Worm (Caenorhabditis elegans): Measurements from ENCODE around the gene C05C8.7.

Gene C05C8.7

DNA sequence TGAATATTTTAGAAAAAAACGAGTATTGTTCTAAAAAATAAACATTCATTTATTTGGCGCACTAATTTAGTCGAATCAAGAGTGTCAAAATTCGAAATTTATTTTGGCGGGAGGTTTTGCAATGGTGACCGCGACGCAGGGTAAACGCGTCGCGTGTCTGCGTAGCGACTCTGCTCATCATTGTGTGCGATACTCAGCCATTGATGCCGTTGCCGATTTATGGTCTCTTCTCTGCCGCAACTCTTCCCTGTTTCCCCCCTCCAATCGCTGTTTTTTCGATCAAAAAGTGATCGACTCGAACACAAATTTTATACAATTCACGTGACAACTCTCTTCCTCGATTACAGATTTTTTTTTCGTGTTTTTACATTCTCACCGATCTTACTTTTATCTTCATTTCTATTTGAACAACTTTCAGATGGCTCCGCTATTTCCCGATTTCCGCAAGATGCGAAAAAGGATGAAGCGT lies 50.3 kb downstream of the C05C8.7 start, which contains the start of gene F09G2.2 (continued):
- TF ChIP-seq cebp-1 (GFP tag; IDR thresholded peaks at IDR 0.05), result peak; percentile 78
- peak; percentile 91 for TF ChIP-seq cebp-1 (tag; optimal IDR thresholded peaks at IDR 0.05)
- peak; percentile 96 for TF ChIP-seq ekl-4 (GFP tag; IDR thresholded peaks at IDR 0.05)
- TF ChIP-seq F57C9.4 (tag; optimal IDR thresholded peaks at IDR 0.05), result no peak
- no peak for TF ChIP-seq nhr-120 (GFP tag; IDR thresholded peaks at IDR 0.05)
- no peak for TF ChIP-seq sptf-2 (GFP tag; optimal IDR thresholded peaks at IDR 0.05)
- TF ChIP-seq nhr-80 (tag; optimal IDR thresholded peaks at IDR 0.05), result peak; percentile 90

DNA sequence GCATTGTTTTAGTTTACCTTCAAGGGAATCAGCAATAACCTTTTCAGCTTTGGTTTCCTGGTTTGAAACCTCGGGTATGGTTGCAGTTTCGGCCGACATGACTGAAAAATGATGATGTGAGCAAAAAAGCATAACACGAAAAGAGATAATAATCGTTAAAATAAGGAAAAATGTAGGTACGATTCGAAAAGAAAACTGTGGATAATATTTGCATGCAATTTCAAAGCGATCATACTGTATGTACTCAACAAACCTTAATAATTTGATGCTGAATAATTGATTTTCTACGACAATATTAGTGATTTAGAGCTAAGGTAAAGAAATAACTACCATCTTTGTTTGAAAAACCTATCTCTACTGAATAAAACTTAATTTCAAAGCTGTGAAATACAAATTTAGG lies 50.8 kb downstream of the C05C8.7 start, which contains the start of gene attf-2:
Gene attf-2 (minus strand): TSS at position 101 of the 400 bp plus-strand sequence.
- TF ChIP-seq pbrm-1 (GFP tag; IDR thresholded peaks at IDR 0.05), result no peak
- TF ChIP-seq madf-3 (GFP tag; IDR thresholded peaks at IDR 0.05), result 0 out of 2 replicates have a peak, but pooled peaks have one; percentile 22

DNA sequence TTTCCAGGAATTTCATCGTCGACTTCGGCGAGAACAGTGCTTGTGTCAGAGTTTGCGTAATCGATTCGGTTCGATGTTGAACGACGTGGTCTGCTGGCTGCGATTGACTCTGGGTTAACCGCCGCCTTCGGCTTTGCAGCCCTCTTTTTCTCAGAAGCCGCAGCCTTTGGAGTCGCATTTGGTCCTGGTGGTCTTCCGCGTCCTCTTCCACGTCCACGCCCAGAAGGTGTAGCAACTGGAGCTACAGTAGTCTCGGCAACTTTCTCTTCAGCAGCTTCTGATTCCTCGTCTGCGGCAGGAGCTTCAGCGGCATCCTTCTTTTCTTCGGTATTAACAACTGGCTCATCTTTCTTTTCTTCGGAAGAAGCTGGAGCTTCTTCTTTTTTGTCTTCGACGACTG lies 52.0 kb downstream of the C05C8.7 start:
- TF ChIP-seq egrh-3 (GFP tag; IDR thresholded peaks at IDR 0.05), result 0 out of 2 replicates have a peak, but pooled peaks have one; percentile 22
- no peak for TF ChIP-seq F57A8.1 (GFP tag; optimal IDR thresholded peaks at IDR 0.05)
- TF ChIP-seq zfh-2 (GFP tag; conservative IDR thresholded peaks at IDR 0.05), result peak; percentile 66; the same call in 1 of the 2 replicates
- TF ChIP-seq pbrm-1 (GFP tag; IDR thresholded peaks at IDR 0.05), result 0 out of 2 replicates have a peak, but pooled peaks have one; percentile 11
- no peak for TF ChIP-seq ccch-3 (GFP tag; optimal IDR thresholded peaks at IDR 0.05)

DNA sequence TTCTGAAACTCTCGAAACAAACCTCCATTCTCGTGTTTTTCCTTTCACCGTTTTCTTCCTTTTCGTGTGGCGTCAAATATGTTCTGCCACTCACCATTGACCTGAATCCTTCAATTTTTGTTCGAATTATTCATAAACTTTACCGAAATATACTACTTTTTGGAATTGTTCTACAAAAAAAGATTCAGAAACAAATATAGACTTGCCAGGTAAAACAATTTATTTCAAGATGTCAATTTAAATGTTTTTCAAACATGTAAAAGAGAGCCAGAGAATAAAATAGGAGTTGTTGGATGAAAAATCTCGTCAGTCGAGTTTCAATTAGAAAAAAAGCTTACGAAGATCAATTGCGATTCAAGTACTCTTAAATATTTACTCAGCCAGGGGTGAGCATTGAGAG lies 53.3 kb downstream of the C05C8.7 start, which contains the start of gene F09G2.8:
Gene F09G2.8 (minus strand): TSS at position 101 of the 400 bp plus-strand sequence.
- TF ChIP-seq F49E8.2 (tag; optimal IDR thresholded peaks at IDR 0.05; ENCODE audit: insufficient read depth), result no peak
- no peak for TF ChIP-seq ceh-79 (tag; optimal IDR thresholded peaks at IDR 0.05)
- no peak for TF ChIP-seq hsf-1 (GFP tag; IDR thresholded peaks at IDR 0.05)
- no peak for TF ChIP-seq F37B4.10 (GFP tag; IDR thresholded peaks at IDR 0.05)
- no peak for TF ChIP-seq attf-3 (GFP tag; conservative IDR thresholded peaks at IDR 0.05)
- no peak for TF ChIP-seq tbx-9 (tag; optimal IDR thresholded peaks at IDR 0.05; ENCODE audit: borderline replicate concordance)
- 0 out of 2 replicates have a peak, but pooled peaks have one; percentile 11 for TF ChIP-seq madf-6 (GFP tag; IDR thresholded peaks at IDR 0.05)
- TF ChIP-seq unc-62 (GFP tag; optimal IDR thresholded peaks at IDR 0.05), result no peak
